Worm (Caenorhabditis elegans) whole organism, late embryonic: ENCODE measurements around the gene cnep-1.

Experiments used
- F13H6.1 ChIP-seq: sonication (generic microtip); optimal IDR thresholded peaks from 2 replicates; lab custom pipeline; 2016; ENCODE audit warnings: missing genetic modification characterization, missing compliant biosample characterization
- ama-1 ChIP-seq: fragments of 150-350 bp; optimal IDR thresholded peaks from 2 replicates; lab custom pipeline; 2014
- ceh-18 ChIP-seq: sonication (generic microtip); optimal IDR thresholded peaks from 2 replicates; lab custom pipeline; 2016; ENCODE audit warnings: missing genetic modification characterization, missing compliant biosample characterization
- ceh-19 ChIP-seq: fragments of 200-800 bp; sonication (Bioruptor generic); optimal IDR thresholded peaks from 2 replicates; lab custom pipeline; 2018; ENCODE audit warnings: mild to moderate bottlenecking, missing genetic modification characterization, missing compliant biosample characterization
- ceh-45 ChIP-seq: fragments of 200-800 bp; sonication (Bioruptor generic); IDR thresholded peaks from 2 replicates; pipeline ENCODE4 v1.3.6; 2022; ENCODE audit warnings: missing genetic modification reagents, missing genetic modification characterization, missing compliant biosample characterization
- elt-2 ChIP-seq: sonication (generic microtip); optimal IDR thresholded peaks from 2 replicates; lab custom pipeline; 2016; ENCODE audit warnings: missing genetic modification reagents, missing genetic modification characterization, missing compliant biosample characterization
- hlh-6 ChIP-seq: sonication (generic microtip); optimal IDR thresholded peaks from 2 replicates; lab custom pipeline; 2016; ENCODE audit warnings: missing genotype, missing genetic modification characterization, missing compliant biosample characterization
- madf-2 ChIP-seq: sonication (generic microtip); optimal IDR thresholded peaks from 2 replicates; lab custom pipeline; 2017; ENCODE audit warnings: missing genetic modification characterization, missing compliant biosample characterization
- nfya-1 ChIP-seq: sonication (generic microtip); optimal IDR thresholded peaks from 2 replicates; lab custom pipeline; 2017; ENCODE audit warnings: missing genetic modification characterization, mild to moderate bottlenecking, missing compliant biosample characterization, antibody characterized with exemption, moderate library complexity
- pha-4 ChIP-seq: fragments of 150-350 bp; optimal IDR thresholded peaks from 2 replicates; lab custom pipeline; 2018; ENCODE audit warnings: missing biosample characterization, missing genetic modification reagents, missing genetic modification characterization
- pqm-1 ChIP-seq: sonication (generic microtip); optimal IDR thresholded peaks from 2 replicates; lab custom pipeline; 2016; ENCODE audit warnings: missing genetic modification characterization, missing compliant biosample characterization
- rnt-1 ChIP-seq: sonication (generic microtip); optimal IDR thresholded peaks from 2 replicates; lab custom pipeline; 2016; ENCODE audit warnings: missing genetic modification characterization, missing compliant biosample characterization
- unc-3 ChIP-seq, 2 experiments: fragments of 200-800 bp in 1 of 2; sonication (Bioruptor generic) in 1 of 2; sonication (generic microtip) in 1 of 2; conservative IDR thresholded peaks in 1 of 2; optimal IDR thresholded peaks in 1 of 2; 2 replicates each; pipeline versions ENCODE4 v1.3.6 to Lab custom; 2016 to 2022; ENCODE audit warnings: missing compliant biosample characterization in 2 of 2, missing genetic modification characterization in 2 of 2, missing genetic modification reagents in 1 of 2

ce11 chrII:7331224-7331623 is 21.1 kb downstream of the cnep-1 start, which contains the start of gene npax-1:
- no peak for TF ChIP-seq pqm-1 (tag; lab: Kevin White, UChicago)
- no peak for TF ChIP-seq ceh-18 (tag; lab: Kevin White, UChicago)
- no peak for TF ChIP-seq F13H6.1 (tag; lab: Kevin White, UChicago)
- no peak for TF ChIP-seq rnt-1 (tag; lab: Kevin White, UChicago)
- TF ChIP-seq madf-2 (tag; lab: Kevin White, UChicago), result no peak
- TF ChIP-seq hlh-6 (tag; lab: Kevin White, UChicago), result no peak
- no peak for TF ChIP-seq ceh-45 (GFP tag; lab: Robert Waterston, UW)
- TF ChIP-seq unc-3 (GFP tag; conservative IDR thresholded peaks at IDR 0.05; lab: Robert Waterston, UW), result no peak
- no peak for TF ChIP-seq unc-3 (tag; optimal IDR thresholded peaks at IDR 0.05; lab: Kevin White, UChicago)
- TF ChIP-seq ama-1 (lab: Kevin White, UChicago), result no peak
- TF ChIP-seq pha-4 (tag; lab: Kevin White, UChicago), result no peak
- TF ChIP-seq ceh-19, result no peak
- TF ChIP-seq elt-2 (tag; lab: Kevin White, UChicago), result no peak
- TF ChIP-seq nfya-1 (tag; lab: Kevin White, UChicago), result no peak
